Worm (Caenorhabditis elegans): Measurements from ENCODE around the gene K10H10.4.

Gene K10H10.4

DNA sequence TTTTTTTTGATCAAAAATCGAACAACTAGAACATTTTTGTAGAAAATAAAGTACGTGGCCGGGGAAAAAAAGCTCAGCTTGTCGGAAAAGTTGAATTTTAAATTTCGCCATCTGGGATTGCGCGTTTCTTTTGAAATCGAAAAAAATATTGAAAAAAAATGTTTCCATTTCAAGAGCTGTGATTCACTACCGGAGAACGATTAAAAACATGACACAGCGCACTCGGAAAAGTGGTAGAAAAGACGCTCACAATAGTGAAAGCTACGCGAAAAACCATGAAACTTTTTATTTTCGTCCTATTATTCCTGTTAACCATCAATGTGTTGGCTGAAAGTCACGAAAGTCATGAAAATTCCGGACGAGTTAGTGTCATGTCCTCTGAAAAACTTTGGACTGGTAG is 37.5 kb downstream of the K10H10.4 start, which contains the start of the genes clec-147 and C04H5.7:
Gene clec-147, minus strand, starts transcription at position 101 of the 400 bp plus-strand sequence.
Gene C04H5.7, plus strand, starts transcription at position 219 of the 400 bp plus-strand sequence.
- no peak for TF ChIP-seq sea-1 (GFP tag; conservative IDR thresholded peaks at IDR 0.05)
- no peak for TF ChIP-seq flt-1 (GFP tag; IDR thresholded peaks at IDR 0.05)
- no peak for TF ChIP-seq aly-1 (tag; optimal IDR thresholded peaks at IDR 0.05)
- TF ChIP-seq hmbx-1 (tag; optimal IDR thresholded peaks at IDR 0.05), result no peak
- no peak for TF ChIP-seq ceh-36 (tag; optimal IDR thresholded peaks at IDR 0.05)
- TF ChIP-seq hnd-1 (tag; optimal IDR thresholded peaks at IDR 0.05), result no peak
- no peak for TF ChIP-seq hmg-4 (GFP tag; optimal IDR thresholded peaks at IDR 0.05)
- TF ChIP-seq scrt-1 (GFP tag; IDR thresholded peaks at IDR 0.05), result no peak
- TF ChIP-seq B0310.2 (tag; optimal IDR thresholded peaks at IDR 0.05), result no peak
- no peak for TF ChIP-seq F13C5.2 (tag; optimal IDR thresholded peaks at IDR 0.05)
- TF ChIP-seq tbx-11 (GFP tag; IDR thresholded peaks at IDR 0.05), result no peak
- no peak for TF ChIP-seq ceh-13 (GFP tag; optimal IDR thresholded peaks at IDR 0.05)
- TF ChIP-seq tra-4 (tag; optimal IDR thresholded peaks at IDR 0.05), result no peak
- no peak for TF ChIP-seq ama-1 (optimal IDR thresholded peaks at IDR 0.05)
- TF ChIP-seq tbx-37 (GFP tag; conservative IDR thresholded peaks at IDR 0.05), result no peak
- no peak for TF ChIP-seq pes-1 (GFP tag; IDR thresholded peaks at IDR 0.05)
- no peak for TF ChIP-seq ets-7 (tag; optimal IDR thresholded peaks at IDR 0.05)

DNA sequence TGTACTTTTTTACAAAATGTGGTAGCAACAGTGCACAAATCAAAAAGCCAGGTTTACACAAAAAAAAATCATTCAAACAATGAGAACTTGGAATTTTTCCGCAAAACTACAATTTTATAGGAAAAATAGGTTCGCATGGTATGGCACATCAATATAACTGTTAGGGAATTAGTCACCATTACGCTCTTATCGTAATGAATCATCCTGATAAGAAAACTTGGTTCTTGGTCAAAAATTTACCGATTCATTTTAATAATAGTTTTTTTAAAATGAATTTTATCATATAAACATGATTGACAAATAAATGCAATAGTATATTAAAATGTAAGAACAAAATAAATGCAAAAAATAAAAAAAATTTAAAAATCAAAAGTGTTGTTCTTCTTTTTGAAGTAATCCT is 40.3 kb downstream of the K10H10.4 start:
- TF ChIP-seq ama-1 (optimal IDR thresholded peaks at IDR 0.05) (no peak), hmbx-1 (tag; optimal IDR thresholded peaks at IDR 0.05) (no peak), pes-1 (GFP tag; IDR thresholded peaks at IDR 0.05) (no peak), hmg-4 (GFP tag; optimal IDR thresholded peaks at IDR 0.05) (no peak), tbx-37 (GFP tag; conservative IDR thresholded peaks at IDR 0.05) (no peak), F13C5.2 (tag; optimal IDR thresholded peaks at IDR 0.05) (no peak), ceh-36 (tag; optimal IDR thresholded peaks at IDR 0.05) (no peak)

DNA sequence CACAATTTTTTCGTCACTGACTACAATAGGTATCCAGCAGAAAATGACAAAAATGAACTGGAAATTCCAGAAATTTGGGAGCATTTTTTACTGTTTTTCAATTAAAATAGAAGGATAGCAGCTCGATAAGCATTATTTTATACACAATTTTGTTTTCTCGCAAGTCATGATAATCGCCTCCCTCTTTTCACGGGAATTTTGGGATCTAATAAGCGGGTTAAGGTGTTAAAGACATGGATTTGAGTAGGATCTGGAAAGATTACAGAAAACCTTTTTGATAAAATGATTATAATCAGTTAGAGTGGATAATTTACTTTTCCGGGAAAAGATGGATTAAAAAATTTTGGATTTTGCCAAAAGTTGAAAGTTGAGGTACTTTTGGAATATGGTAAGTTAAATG is 48.5 kb downstream of the K10H10.4 start, which contains the start of gene gcy-29:
Gene gcy-29, minus strand, starts transcription at position 101 of the 400 bp plus-strand sequence.
- TF ChIP-seq ets-7 (tag; optimal IDR thresholded peaks at IDR 0.05) (no peak), ceh-36 (tag; optimal IDR thresholded peaks at IDR 0.05) (no peak), tbx-37 (GFP tag; conservative IDR thresholded peaks at IDR 0.05) (no peak), ceh-13 (GFP tag; optimal IDR thresholded peaks at IDR 0.05) (no peak), hmg-4 (GFP tag; optimal IDR thresholded peaks at IDR 0.05) (no peak), pes-1 (GFP tag; IDR thresholded peaks at IDR 0.05) (no peak), flt-1 (GFP tag; IDR thresholded peaks at IDR 0.05) (no peak), scrt-1 (GFP tag; IDR thresholded peaks at IDR 0.05) (no peak), hnd-1 (tag; optimal IDR thresholded peaks at IDR 0.05) (no peak), tra-4 (tag; optimal IDR thresholded peaks at IDR 0.05) (no peak), aly-1 (tag; optimal IDR thresholded peaks at IDR 0.05) (no peak), F13C5.2 (tag; optimal IDR thresholded peaks at IDR 0.05) (no peak), ama-1 (optimal IDR thresholded peaks at IDR 0.05) (no peak), tbx-11 (GFP tag; IDR thresholded peaks at IDR 0.05) (no peak), sea-1 (GFP tag; conservative IDR thresholded peaks at IDR 0.05) (no peak), hmbx-1 (tag; optimal IDR thresholded peaks at IDR 0.05) (no peak), B0310.2 (tag; optimal IDR thresholded peaks at IDR 0.05) (no peak)

DNA sequence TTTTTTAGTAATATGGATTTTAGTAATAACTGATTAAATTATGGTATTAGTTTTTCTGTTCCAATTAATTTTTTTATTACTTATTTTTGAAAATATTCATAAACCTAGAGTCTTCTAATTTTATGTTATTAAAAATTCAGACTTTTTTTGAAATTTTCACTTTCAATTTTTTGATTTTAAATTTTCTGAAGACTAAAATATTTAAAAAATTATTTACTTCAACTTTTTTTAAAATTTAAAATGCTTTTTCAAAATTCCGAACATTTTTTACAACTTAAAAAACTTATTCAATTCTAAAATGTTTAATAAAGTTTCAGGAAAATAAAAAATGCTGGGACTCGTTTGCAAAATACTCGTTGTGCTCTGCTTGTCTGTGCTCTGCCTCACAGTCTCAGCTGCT is 50.4 kb downstream of the K10H10.4 start, which contains the start of gene nlp-41:
Gene nlp-41, plus strand, starts transcription at position 301 of the 400 bp plus-strand sequence.
- TF ChIP-seq ets-7 (tag; optimal IDR thresholded peaks at IDR 0.05) (no peak), tbx-11 (GFP tag; IDR thresholded peaks at IDR 0.05) (no peak), aly-1 (tag; optimal IDR thresholded peaks at IDR 0.05) (no peak), flt-1 (GFP tag; IDR thresholded peaks at IDR 0.05) (no peak), sea-1 (GFP tag; conservative IDR thresholded peaks at IDR 0.05) (no peak), scrt-1 (GFP tag; IDR thresholded peaks at IDR 0.05) (no peak)

Data from whole organism, early embryonic.